Fruit fly (Drosophila melanogaster): Measurements from ENCODE around the gene AdamTS-B.

AdamTS-B gene

DNA sequence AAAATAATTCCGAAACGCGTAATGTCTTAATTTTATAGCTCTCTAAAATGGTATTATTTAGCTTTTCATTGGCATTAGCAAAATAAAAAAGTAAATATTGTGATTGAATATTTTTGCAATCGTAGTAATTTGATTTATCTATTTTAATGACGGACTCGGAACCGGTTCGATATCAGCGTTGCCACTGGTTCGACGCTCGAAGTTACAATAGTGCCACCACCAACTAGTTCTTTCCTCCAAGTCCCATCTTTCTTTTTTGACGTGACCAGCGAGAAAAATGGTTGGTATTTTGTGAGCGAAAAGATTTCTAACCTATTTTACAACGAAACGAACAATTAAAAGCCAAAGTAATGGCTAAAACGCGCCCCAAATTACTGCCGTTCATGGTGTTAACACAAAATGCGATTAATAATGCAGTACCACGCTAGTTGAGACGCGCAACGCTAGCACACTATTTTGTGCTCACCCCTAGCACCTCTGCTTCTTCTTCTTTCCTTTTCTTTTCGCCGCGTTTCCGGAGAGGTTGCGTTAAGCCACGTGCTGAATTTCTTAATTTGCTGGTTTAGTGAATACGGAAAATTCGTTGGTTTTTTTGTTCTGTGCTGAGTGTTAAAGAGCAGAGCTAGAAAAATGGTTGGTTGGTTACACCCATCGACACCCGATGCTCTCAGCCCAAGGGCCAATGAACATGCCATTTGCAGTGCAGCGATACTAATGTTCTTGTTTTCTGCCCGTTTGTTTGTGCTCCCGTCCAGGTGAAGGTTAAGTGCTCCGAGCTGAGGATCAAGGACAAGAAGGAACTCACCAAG, 25.9 kb upstream of the AdamTS-B start, which contains the start of gene RpL35 (continued):
- TF ChIP-seq CG2889 (GFP tag; IDR thresholded peaks at IDR 0.05) (no peak), CG9876 (GFP tag; optimal IDR thresholded peaks at IDR 0.05) (no peak), CG31224 (GFP tag; IDR thresholded peaks at IDR 0.05) (no peak), bsh (GFP tag; optimal IDR thresholded peaks at IDR 0.05) (peak in 1 of 2 experiments; percentile 26), Nf-YA (GFP tag; IDR thresholded peaks at IDR 0.05) (no peak), org-1 (GFP tag; optimal IDR thresholded peaks at IDR 0.05) (peak; percentile 23), CG3726 (GFP tag; IDR thresholded peaks at IDR 0.05) (no peak), CG12236 (GFP tag; optimal IDR thresholded peaks at IDR 0.05) (peak; percentile 17), bcd (GFP tag; optimal IDR thresholded peaks at IDR 0.05) (peak; percentile 21), luna (GFP tag; optimal IDR thresholded peaks at IDR 0.05) (no peak), nmo (GFP tag; optimal IDR thresholded peaks at IDR 0.05) (peak; percentile 45), Ptx1 (GFP tag; IDR thresholded peaks at IDR 0.05) (peak; percentile 29; the same call in 1 of the 2 replicates), chif (GFP tag; optimal IDR thresholded peaks at IDR 0.05) (no peak), CG15073 (GFP tag; optimal IDR thresholded peaks at IDR 0.05) (no peak), Dek (tag; optimal IDR thresholded peaks at IDR 0.05) (no peak), pum (GFP tag; optimal IDR thresholded peaks at IDR 0.05) (peak; percentile 20), ssp (GFP tag; IDR thresholded peaks at IDR 0.05) (no peak), CG34376 (GFP tag; optimal IDR thresholded peaks at IDR 0.05) (peak; percentile 70), CG17912 (GFP tag; optimal IDR thresholded peaks at IDR 0.05) (peak; percentile 19), Trl (optimal IDR thresholded peaks at IDR 0.05) (no peak), Trl (GFP tag; optimal IDR thresholded peaks at IDR 0.05) (peak; percentile 32), CG2875 (GFP tag; optimal IDR thresholded peaks at IDR 0.05) (peak; percentile 26), CG32772 (GFP tag; IDR thresholded peaks at IDR 0.05) (no peak), MTF-1 (GFP tag; optimal IDR thresholded peaks at IDR 0.05; ENCODE audit: borderline replicate concordance) (peak; percentile 65), Oaz (GFP tag; IDR thresholded peaks at IDR 0.05) (no peak), D19A (tag; optimal IDR thresholded peaks at IDR 0.05) (no peak), chn (GFP tag; optimal IDR thresholded peaks at IDR 0.05) (peak; percentile 27), CG1792 (GFP tag; optimal IDR thresholded peaks at IDR 0.05) (no peak), PHDP (tag; optimal IDR thresholded peaks at IDR 0.05) (peak; percentile 49), CG2199 (GFP tag; IDR thresholded peaks at IDR 0.05) (no peak), kah (GFP tag; optimal IDR thresholded peaks at IDR 0.05) (peak; percentile 43), CG30020 (tag; optimal IDR thresholded peaks at IDR 0.05) (no peak), Ssrp (tag; optimal IDR thresholded peaks at IDR 0.05) (no peak), ken (GFP tag; IDR thresholded peaks at IDR 0.05) (no peak; the same call in 2 of the 3 replicates), Hr78 (GFP tag; optimal IDR thresholded peaks at IDR 0.05) (no peak), CG9437 (GFP tag; optimal IDR thresholded peaks at IDR 0.05) (no peak), hbn (GFP tag; IDR thresholded peaks at IDR 0.05; ENCODE audit: partially characterized antibody) (peak; percentile 48; the same call in 1 of the 2 replicates), CG7357 (GFP tag; IDR thresholded peaks at IDR 0.05) (no peak), YL-1 (GFP tag; optimal IDR thresholded peaks at IDR 0.05) (peak; percentile 91), CG33213 (GFP tag; optimal IDR thresholded peaks at IDR 0.05) (peak; percentile 6), Oli (tag; optimal IDR thresholded peaks at IDR 0.05) (peak; percentile 2), sens (GFP tag) (peak; percentile 81), CG14965 (GFP tag; optimal IDR thresholded peaks at IDR 0.05; ENCODE audit: borderline replicate concordance) (no peak), gsb-n (tag; optimal IDR thresholded peaks at IDR 0.05) (peak; percentile 25), CG7963 (GFP tag; IDR thresholded peaks at IDR 0.05; ENCODE audit: partially characterized antibody) (no peak), az2 (GFP tag; optimal IDR thresholded peaks at IDR 0.05) (no peak), CG31365 (tag; optimal IDR thresholded peaks at IDR 0.05) (peak; percentile 39), gsb (GFP tag; IDR thresholded peaks at IDR 0.05) (no peak), CG8765 (GFP tag; IDR thresholded peaks at IDR 0.05) (no peak), Dref (GFP tag; IDR thresholded peaks at IDR 0.05) (peak; percentile 60)
